Worm (Caenorhabditis elegans) whole organism, young adult: ENCODE measurements around the gene tric-1B.2.

Experiments
- B0261.1 ChIP-seq: sonication (generic microtip); optimal IDR thresholded peaks from 2 replicates; lab custom pipeline; 2016; ENCODE audit warnings: mild to moderate bottlenecking, missing genetic modification characterization, moderate library complexity, missing compliant biosample characterization
- attf-5 ChIP-seq: fragments of 200-800 bp; sonication (Bioruptor generic); optimal IDR thresholded peaks from 2 replicates; lab custom pipeline; 2018; ENCODE audit warnings: mild to moderate bottlenecking, missing genetic modification characterization, missing compliant biosample characterization
- nhr-27 ChIP-seq: fragments of 200-800 bp; sonication (Bioruptor generic); optimal IDR thresholded peaks from 2 replicates; lab custom pipeline; 2018; ENCODE audit warnings: mild to moderate bottlenecking, missing genetic modification characterization, moderate library complexity, missing compliant biosample characterization
- nhr-80 ChIP-seq: sonication (generic microtip); optimal IDR thresholded peaks from 2 replicates; lab custom pipeline; 2016; ENCODE audit warnings: missing genetic modification characterization, missing compliant biosample characterization
- unc-62 ChIP-seq: fragments of 150-350 bp; optimal IDR thresholded peaks from 2 replicates; lab custom pipeline; 2014; ENCODE audit warnings: missing biosample characterization, missing genetic modification reagents, missing genetic modification characterization

DNA sequence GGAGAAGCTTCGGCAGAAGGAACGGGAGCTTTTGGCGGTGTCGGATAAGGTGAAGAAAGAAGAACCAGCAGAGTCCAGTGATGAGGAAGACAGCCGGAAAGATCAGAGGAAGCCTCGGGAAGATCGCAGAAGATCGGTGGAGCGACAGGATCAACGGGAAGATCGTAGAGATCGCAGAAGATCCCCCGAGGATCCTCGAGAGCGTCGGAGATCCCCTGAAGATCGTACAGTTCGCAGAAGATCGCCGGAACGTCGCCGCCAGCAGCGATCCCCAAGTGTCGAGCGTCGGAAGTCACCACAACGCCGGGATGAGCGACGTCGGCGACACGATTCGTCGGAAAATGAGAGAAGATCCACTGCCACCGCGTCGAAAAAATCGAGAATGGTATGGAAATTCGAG lies 53.0 kb downstream of the tric-1B.2 start:
- TF ChIP-seq unc-62 (GFP tag; lab: Kevin White, UChicago) (no peak), B0261.1 (no peak), nhr-27 (tag; lab: Kevin White, UChicago) (no peak), attf-5 (GFP tag; lab: Kevin White, UChicago) (no peak), nhr-80 (tag; lab: Kevin White, UChicago) (no peak)
